Worm (Caenorhabditis elegans): ENCODE data around the gene ztf-7.

DNA sequence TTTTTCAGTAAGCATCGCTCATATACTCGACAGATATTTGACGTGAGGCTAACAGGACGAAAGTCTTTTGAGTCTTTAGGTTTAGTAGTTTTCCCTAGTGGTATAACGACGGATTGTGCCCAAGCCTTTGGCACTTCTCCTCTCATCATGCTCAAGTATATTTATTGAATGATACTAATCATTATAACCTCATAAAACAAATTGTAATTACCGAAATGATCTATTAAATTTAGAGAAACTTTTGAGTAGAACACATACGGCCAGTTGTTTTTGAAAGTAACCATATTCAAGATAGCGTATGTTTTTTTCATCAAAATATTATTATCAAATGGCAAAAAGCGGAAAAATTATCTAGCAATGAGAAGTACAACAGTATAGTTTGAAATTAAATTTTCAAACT lies 18.2 kb downstream of the ztf-7 start:
- TF ChIP-seq lin-39 (tag; optimal IDR thresholded peaks at IDR 0.05) (no peak), ceh-82 (tag; optimal IDR thresholded peaks at IDR 0.05) (no peak), snpc-4 (tag; optimal IDR thresholded peaks at IDR 0.05) (no peak), nhr-77 (tag; optimal IDR thresholded peaks at IDR 0.05) (no peak), nhr-11 (tag; optimal IDR thresholded peaks at IDR 0.05) (no peak), ztf-11 (tag; optimal IDR thresholded peaks at IDR 0.05) (no peak), unc-39 (tag; optimal IDR thresholded peaks at IDR 0.05) (no peak), skn-1 (tag; optimal IDR thresholded peaks at IDR 0.05) (no peak), aly-2 (tag; optimal IDR thresholded peaks at IDR 0.05) (no peak), egl-27 (tag; optimal IDR thresholded peaks at IDR 0.05) (no peak), C34F6.9 (tag; optimal IDR thresholded peaks at IDR 0.05) (no peak), nhr-237 (tag; optimal IDR thresholded peaks at IDR 0.05) (no peak)
